Fruit fly (Drosophila melanogaster) whole organism, embryonic: ENCODE measurements around the gene Obp99b.

Experiments used
- Aef1 ChIP-seq: fragments of 200-800 bp; sonication (Bioruptor generic); IDR thresholded peaks from 3 replicates; pipeline ENCODE4 v1.3.6; 2022; ENCODE audit warnings: missing biosample characterization, missing genetic modification characterization
- Awh ChIP-seq: fragments of 200-800 bp; sonication (Bioruptor generic); IDR thresholded peaks from 2 replicates; pipeline ENCODE4, ENCODE4 v1.3.6; 2022; ENCODE audit warnings: missing biosample characterization, missing genetic modification characterization
- Bdp1 ChIP-seq: fragments of 200-800 bp; sonication (Bioruptor generic); optimal IDR thresholded peaks from 3 replicates; lab custom pipeline; 2016; ENCODE audit warnings: missing biosample characterization, missing genetic modification characterization
- CG13123 ChIP-seq: fragments of 200-800 bp; sonication (Bioruptor generic); optimal IDR thresholded peaks from 2 replicates; lab custom pipeline; 2016; ENCODE audit warnings: missing biosample characterization, missing genetic modification characterization
- CG13775 ChIP-seq: fragments of 200-800 bp; sonication (Bioruptor generic); optimal IDR thresholded peaks from 3 replicates; lab custom pipeline; 2017; ENCODE audit warnings: missing biosample characterization, mild to moderate bottlenecking, missing genetic modification characterization
- CG15514 ChIP-seq: fragments of 200-800 bp; sonication (Bioruptor generic); optimal IDR thresholded peaks from 3 replicates; lab custom pipeline; 2017; ENCODE audit warnings: missing biosample characterization, missing genetic modification characterization, mild to moderate bottlenecking, moderate library complexity, missing genetic modification reagents
- CG1647 ChIP-seq: fragments of 200-800 bp; sonication (Bioruptor generic); optimal IDR thresholded peaks from 3 replicates; lab custom pipeline; 2016; ENCODE audit warnings: missing biosample characterization, missing genetic modification characterization
- CG17385 ChIP-seq: fragments of 200-800 bp; sonication (Bioruptor generic); optimal IDR thresholded peaks from 3 replicates; lab custom pipeline; 2018; ENCODE audit warnings: missing biosample characterization, mild to moderate bottlenecking, missing genetic modification characterization
- CG1832 ChIP-seq: fragments of 200-800 bp; sonication (Bioruptor generic); optimal IDR thresholded peaks from 2 replicates; lab custom pipeline; 2017; ENCODE audit warnings: missing biosample characterization, mild to moderate bottlenecking, missing genetic modification characterization, inconsistent platforms
- CG31388 ChIP-seq: fragments of 200-800 bp; sonication (Bioruptor generic); optimal IDR thresholded peaks from 2 replicates; lab custom pipeline; 2016; ENCODE audit warnings: missing biosample characterization, missing genetic modification characterization
- CG32532 ChIP-seq: fragments of 200-800 bp; sonication (Bioruptor generic); IDR thresholded peaks from 2 replicates; pipeline ENCODE4 v1.3.6; 2022; ENCODE audit warnings: missing biosample characterization, missing genetic modification characterization
- CG5245 ChIP-seq: fragments of 200-800 bp; sonication (Bioruptor generic); optimal IDR thresholded peaks from 3 replicates; lab custom pipeline; 2016; ENCODE audit warnings: missing biosample characterization, missing genetic modification characterization
- CG6254 ChIP-seq: fragments of 200-800 bp; sonication (Bioruptor generic); optimal IDR thresholded peaks from 3 replicates; lab custom pipeline; 2017; ENCODE audit warnings: mild to moderate bottlenecking, missing biosample characterization, missing genetic modification reagents, missing genetic modification characterization
- CG7839 ChIP-seq: fragments of 200-800 bp; sonication (Bioruptor generic); optimal IDR thresholded peaks from 3 replicates; lab custom pipeline; 2018; ENCODE audit warnings: missing biosample characterization, mild to moderate bottlenecking, missing genetic modification characterization, moderate library complexity
- CG7928 ChIP-seq: fragments of 200-800 bp; sonication (Bioruptor generic); optimal IDR thresholded peaks from 2 replicates; lab custom pipeline; 2017; ENCODE audit warnings: missing biosample characterization, mild to moderate bottlenecking, missing genetic modification characterization
- Dek ChIP-seq: fragments of 200-800 bp; sonication (Bioruptor generic); optimal IDR thresholded peaks from 3 replicates; lab custom pipeline; 2019; ENCODE audit warnings: missing biosample characterization, mild to moderate bottlenecking, missing genetic modification characterization, moderate library complexity
- E2f1 ChIP-seq: fragments of 200-800 bp; sonication (Bioruptor generic); IDR thresholded peaks from 2 replicates; pipeline ENCODE4 v1.3.6; 2022; ENCODE audit warnings: missing biosample characterization, missing genetic modification characterization
- Fer1 ChIP-seq: fragments of 200-800 bp; sonication (Bioruptor generic); optimal IDR thresholded peaks from 2 replicates; lab custom pipeline; 2017; ENCODE audit warnings: missing biosample characterization, mild to moderate bottlenecking, missing genetic modification characterization
- Fer2 ChIP-seq: fragments of 200-800 bp; sonication (Bioruptor generic); optimal IDR thresholded peaks from 2 replicates; lab custom pipeline; 2018; ENCODE audit warnings: missing biosample characterization, mild to moderate bottlenecking, missing genetic modification characterization, moderate library complexity
- Hmx ChIP-seq: fragments of 200-800 bp; sonication (Bioruptor generic); optimal IDR thresholded peaks from 2 replicates; lab custom pipeline; 2016; ENCODE audit warnings: missing biosample characterization, missing genetic modification characterization
- Meics ChIP-seq: fragments of 200-800 bp; sonication (Bioruptor generic); optimal IDR thresholded peaks from 2 replicates; lab custom pipeline; 2017; ENCODE audit warnings: missing biosample characterization, mild to moderate bottlenecking, missing genetic modification characterization
- NK7.1 ChIP-seq: fragments of 200-800 bp; sonication (Bioruptor generic); optimal IDR thresholded peaks from 3 replicates; lab custom pipeline; 2016; ENCODE audit warnings: missing biosample characterization, missing genetic modification characterization
- Optix ChIP-seq: fragments of 200-800 bp; sonication (Bioruptor generic); IDR thresholded peaks from 3 replicates; pipeline ENCODE4 v1.3.6; 2022; ENCODE audit warnings: missing biosample characterization, missing genetic modification characterization
- Pdp1 ChIP-seq, 2 experiments: fragments of 200-800 bp; sonication (Bioruptor generic); optimal IDR thresholded peaks; 3 replicates each; lab custom pipeline; 2016; ENCODE audit warnings: missing biosample characterization in 2 of 2, missing genetic modification characterization in 2 of 2, mild to moderate bottlenecking in 1 of 2, moderate library complexity in 1 of 2
- Rfx ChIP-seq: fragments of 200-800 bp; sonication (Bioruptor generic); IDR thresholded peaks from 2 replicates; pipeline ENCODE4 v1.3.6; 2022; ENCODE audit warnings: missing biosample characterization, missing genetic modification characterization
- Sry-δ ChIP-seq: fragments of 200-800 bp; sonication (Bioruptor generic); optimal IDR thresholded peaks from 2 replicates; lab custom pipeline; 2016; ENCODE audit warnings: missing biosample characterization, missing genetic modification characterization
- Ssrp ChIP-seq: fragments of 200-800 bp; sonication (Bioruptor generic); optimal IDR thresholded peaks from 2 replicates; lab custom pipeline; 2018; ENCODE audit warnings: missing biosample characterization, mild to moderate bottlenecking, missing genetic modification characterization, moderate library complexity
- Usf ChIP-seq: fragments of 200-800 bp; sonication (Bioruptor generic); optimal IDR thresholded peaks from 2 replicates; lab custom pipeline; 2017; ENCODE audit warnings: missing genotype, missing biosample characterization, missing genetic modification characterization
- amos ChIP-seq: fragments of 200-800 bp; sonication (Bioruptor generic); IDR thresholded peaks from 2 replicates; pipeline ENCODE4 v1.3.6; 2022; ENCODE audit warnings: missing biosample characterization, missing genetic modification characterization; ENCODE audit not compliant: partially characterized antibody
- bab2 ChIP-seq: fragments of 200-800 bp; sonication (Bioruptor generic); optimal IDR thresholded peaks from 2 replicates; lab custom pipeline; 2016; ENCODE audit warnings: missing biosample characterization, missing genetic modification characterization
- br ChIP-seq: fragments of >200 bp; optimal IDR thresholded peaks from 2 replicates; lab custom pipeline; 2017
- chif ChIP-seq, 2 experiments: fragments of 200-800 bp; sonication (Bioruptor generic); optimal IDR thresholded peaks; 3 replicates each; lab custom pipeline; 2016; ENCODE audit warnings: missing biosample characterization in 2 of 2, missing genetic modification characterization in 2 of 2
- crc ChIP-seq: fragments of 200-800 bp; sonication (Bioruptor generic); optimal IDR thresholded peaks from 2 replicates; lab custom pipeline; 2016; ENCODE audit warnings: missing biosample characterization, missing genetic modification characterization
- crol ChIP-seq: fragments of 200-800 bp; sonication (Bioruptor generic); IDR thresholded peaks from 2 replicates; pipeline ENCODE4 v1.3.6; 2022; ENCODE audit warnings: missing biosample characterization, missing genetic modification characterization
- da ChIP-seq: fragments of 200-800 bp; sonication (Bioruptor generic); optimal IDR thresholded peaks from 2 replicates; lab custom pipeline; 2016; ENCODE audit warnings: missing biosample characterization, missing genetic modification characterization
- danr ChIP-seq: fragments of 200-800 bp; sonication (Bioruptor generic); IDR thresholded peaks from 2 replicates; pipeline ENCODE4 v1.3.6; 2022; ENCODE audit warnings: missing biosample characterization, missing genetic modification characterization
- gcm2 ChIP-seq: fragments of 200-800 bp; sonication (Bioruptor generic); optimal IDR thresholded peaks from 2 replicates; lab custom pipeline; 2016; ENCODE audit warnings: missing biosample characterization, missing genetic modification characterization
- grn ChIP-seq: fragments of 200-800 bp; sonication (Bioruptor generic); optimal IDR thresholded peaks from 3 replicates; lab custom pipeline; 2017; ENCODE audit warnings: missing biosample characterization, missing genetic modification characterization
- hb ChIP-seq: fragments of 200-800 bp; sonication (Bioruptor generic); IDR thresholded peaks from 3 replicates; pipeline ENCODE4 v1.3.6; 2022; ENCODE audit warnings: missing biosample characterization, missing genetic modification characterization; ENCODE audit not compliant: partially characterized antibody
- hbn ChIP-seq: fragments of 200-800 bp; sonication (Bioruptor generic); IDR thresholded peaks from 2 replicates; pipeline ENCODE4 v1.3.6; 2022; ENCODE audit warnings: missing biosample characterization, missing genetic modification characterization; ENCODE audit not compliant: partially characterized antibody
- hkb ChIP-seq, 2 experiments: fragments of 200-800 bp in 1 of 2; fragments of >200 bp in 1 of 2; sonication (Bioruptor generic) in 1 of 2; IDR thresholded peaks in 1 of 2; optimal IDR thresholded peaks in 1 of 2; 2 replicates each; pipeline versions ENCODE4 v1.3.6 to Lab custom; 2017 to 2022; ENCODE audit warnings: missing biosample characterization in 1 of 2, missing genetic modification characterization in 1 of 2
- lab ChIP-seq: fragments of 200-800 bp; sonication (Bioruptor generic); optimal IDR thresholded peaks from 3 replicates; lab custom pipeline; 2017; ENCODE audit warnings: missing biosample characterization, missing genetic modification characterization, mild to moderate bottlenecking, moderate library complexity, missing genetic modification reagents
- lmd ChIP-seq: fragments of 200-800 bp; sonication (Bioruptor generic); IDR thresholded peaks from 2 replicates; pipeline ENCODE4 v1.3.6; 2022; ENCODE audit warnings: missing biosample characterization, missing genetic modification characterization
- lola ChIP-seq, 3 experiments: fragments of >200 bp in 2 of 3; fragments of 200-800 bp in 1 of 3; sonication (Bioruptor generic) in 1 of 3; optimal IDR thresholded peaks; 2 replicates each; lab custom pipeline; 2017 to 2019; ENCODE audit warnings: missing biosample characterization in 3 of 3, missing genetic modification characterization in 3 of 3, mild to moderate bottlenecking in 1 of 3, moderate library complexity in 1 of 3
- luna ChIP-seq: fragments of 200-800 bp; sonication (Bioruptor generic); optimal IDR thresholded peaks from 2 replicates; lab custom pipeline; 2016; ENCODE audit warnings: missing biosample characterization, missing genetic modification characterization
- pb ChIP-seq: fragments of 200-800 bp; sonication (Bioruptor generic); optimal IDR thresholded peaks from 3 replicates; lab custom pipeline; 2016; ENCODE audit warnings: missing biosample characterization, missing genetic modification characterization
- peb ChIP-seq: fragments of 200-800 bp; sonication (Bioruptor generic); IDR thresholded peaks from 2 replicates; pipeline ENCODE4 v1.3.6; 2022; ENCODE audit warnings: missing biosample characterization, missing genetic modification characterization
- psq ChIP-seq: fragments of 200-800 bp; sonication (Bioruptor generic); optimal IDR thresholded peaks from 2 replicates; lab custom pipeline; 2017; ENCODE audit warnings: missing biosample characterization, missing genetic modification characterization
- sens-2 ChIP-seq: fragments of 200-800 bp; sonication (Bioruptor generic); IDR thresholded peaks from 2 replicates; pipeline ENCODE4 v1.3.6; 2022; ENCODE audit warnings: missing biosample characterization, missing genetic modification characterization
- tap ChIP-seq: fragments of 200-800 bp; optimal IDR thresholded peaks from 3 replicates; lab custom pipeline; 2019; ENCODE audit warnings: missing biosample characterization, mild to moderate bottlenecking, missing genetic modification characterization, moderate library complexity
- tx ChIP-seq: fragments of 200-800 bp; sonication (Bioruptor generic); optimal IDR thresholded peaks from 2 replicates; lab custom pipeline; 2016; ENCODE audit warnings: missing biosample characterization, missing genetic modification characterization
- vvl ChIP-seq: fragments of 200-800 bp; sonication (Bioruptor generic); IDR thresholded peaks from 2 replicates; pipeline ENCODE4 v1.3.6; 2022; ENCODE audit warnings: missing biosample characterization, missing genetic modification characterization

The Obp99b gene

dm6 chr3R:29690539-29690852 is 26.2 kb downstream of the Obp99b start (continued):
- TF ChIP-seq Pdp1 (GFP tag; optimal IDR thresholded peaks at IDR 0.05; lab: Kevin White, UChicago) (peak in 1 of 2 experiments; percentile 11), hbn (GFP tag; lab: Robert Waterston, UW) (no peak), tap (tag; lab: Kevin White, UChicago) (peak; percentile 32), amos (GFP tag; lab: Robert Waterston, UW) (no peak), psq (GFP tag; lab: Kevin White, UChicago) (no peak), CG1832 (GFP tag; lab: Kevin White, UChicago) (no peak), luna (GFP tag; lab: Kevin White, UChicago) (no peak), Ssrp (peak; percentile 53), CG13775 (GFP tag; lab: Kevin White, UChicago) (peak; percentile 34), Rfx (GFP tag; lab: Robert Waterston, UW) (no peak; the same call in 1 of the 2 replicates), CG17385 (GFP tag; lab: Kevin White, UChicago) (no peak), lab (GFP tag; lab: Kevin White, UChicago) (no peak), peb (GFP tag; lab: Robert Waterston, UW) (no peak), Usf (GFP tag; lab: Kevin White, UChicago) (no peak), CG32532 (GFP tag; lab: Robert Waterston, UW) (no peak), br (lab: Kevin White, UChicago) (no peak), Optix (GFP tag; lab: Robert Waterston, UW) (no peak), hb (GFP tag; lab: Robert Waterston, UW) (no peak), crol (no peak), pb (no peak), chif (GFP tag; optimal IDR thresholded peaks at IDR 0.05; lab: Kevin White, UChicago) (peak; percentile 4 to 46), Dek (peak; percentile 14), crc (no peak), Meics (no peak), CG31388 (GFP tag; lab: Kevin White, UChicago) (no peak), Bdp1 (no peak), lola (GFP tag; optimal IDR thresholded peaks at IDR 0.05; lab: Kevin White, UChicago) (peak in 1 of 3 experiments; percentile 56), Hmx (GFP tag; lab: Kevin White, UChicago) (no peak), CG7928 (GFP tag; lab: Kevin White, UChicago) (no peak), hkb (optimal IDR thresholded peaks at IDR 0.05; lab: Kevin White, UChicago) (no peak), hkb (GFP tag; IDR thresholded peaks at IDR 0.05; lab: Robert Waterston, UW) (peak; percentile 61), Aef1 (peak; percentile 29; the same call in 1 of the 3 replicates), CG5245 (GFP tag; lab: Kevin White, UChicago) (peak; percentile 62), CG15514 (GFP tag; lab: Kevin White, UChicago) (no peak), sens-2 (GFP tag; lab: Robert Waterston, UW) (no peak), CG7839 (tag; lab: Kevin White, UChicago) (peak; percentile 58), tx (GFP tag; lab: Kevin White, UChicago) (no peak), danr (GFP tag; lab: Robert Waterston, UW) (no peak), vvl (GFP tag; lab: Robert Waterston, UW) (peak; percentile 74), grn (GFP tag; lab: Kevin White, UChicago) (no peak), gcm2 (no peak), Awh (GFP tag; lab: Robert Waterston, UW) (no peak), E2f1 (no peak), CG1647 (GFP tag; lab: Kevin White, UChicago) (no peak), NK7.1 (GFP tag; lab: Kevin White, UChicago) (no peak), CG6254 (GFP tag; lab: Kevin White, UChicago) (no peak), Fer1 (GFP tag; lab: Kevin White, UChicago) (no peak), Sry-δ (GFP tag; lab: Kevin White, UChicago) (no peak), CG13123 (GFP tag; lab: Kevin White, UChicago) (no peak), Fer2 (tag; lab: Kevin White, UChicago) (no peak), bab2 (GFP tag; lab: Kevin White, UChicago) (peak; percentile 28), lmd (GFP tag; lab: Robert Waterston, UW) (peak; percentile 39; the same call in 1 of the 2 replicates), da (no peak)
